Fruit fly (Drosophila melanogaster) whole organism, embryonic: Measurements from ENCODE around the gene CG13384.
A peak's percentile ranks its signal among the peaks of the same experiment; 100 is the strongest.

Source experiments
- Antp ChIP-seq: fragments of 200-800 bp; sonication (Bioruptor generic); optimal IDR thresholded peaks from 3 replicates; lab custom pipeline; 2016; ENCODE audit warnings: missing biosample characterization, missing genetic modification characterization
- Blimp-1 ChIP-seq: fragments of 200-800 bp; sonication (Bioruptor generic); optimal IDR thresholded peaks from 3 replicates; lab custom pipeline; 2018; ENCODE audit warnings: missing biosample characterization, missing genetic modification characterization, mild to moderate bottlenecking, moderate library complexity, missing genetic modification reagents
- CG11398 ChIP-seq: fragments of 200-800 bp; sonication (Bioruptor generic); optimal IDR thresholded peaks from 2 replicates; lab custom pipeline; 2016; ENCODE audit warnings: missing biosample characterization, missing genetic modification characterization
- CG11504 ChIP-seq: fragments of 200-800 bp; sonication (Bioruptor generic); optimal IDR thresholded peaks from 3 replicates; lab custom pipeline; 2019; ENCODE audit warnings: missing biosample characterization, mild to moderate bottlenecking, missing genetic modification characterization, moderate library complexity
- CG12391 ChIP-seq: fragments of 200-800 bp; sonication (Bioruptor generic); optimal IDR thresholded peaks from 3 replicates; lab custom pipeline; 2018; ENCODE audit warnings: missing biosample characterization, mild to moderate bottlenecking, missing genetic modification characterization, moderate library complexity
- CG13296 ChIP-seq: fragments of 200-800 bp; sonication (Bioruptor generic); optimal IDR thresholded peaks from 3 replicates; lab custom pipeline; 2018; ENCODE audit warnings: missing biosample characterization, mild to moderate bottlenecking, missing genetic modification characterization
- CG14441 ChIP-seq: fragments of 200-800 bp; sonication (Bioruptor generic); IDR thresholded peaks from 2 replicates; pipeline ENCODE4 v1.3.6; 2022; ENCODE audit warnings: missing biosample characterization, missing genetic modification characterization
- CG15601 ChIP-seq: fragments of 200-800 bp; sonication (Bioruptor generic); optimal IDR thresholded peaks from 3 replicates; lab custom pipeline; 2019; ENCODE audit warnings: missing biosample characterization, mild to moderate bottlenecking, missing genetic modification characterization, moderate library complexity
- CG15696 ChIP-seq: fragments of 200-800 bp; sonication (Bioruptor generic); optimal IDR thresholded peaks from 2 replicates; lab custom pipeline; 2019; ENCODE audit warnings: missing biosample characterization, mild to moderate bottlenecking, missing genetic modification characterization, moderate library complexity
- CG1603 ChIP-seq: fragments of 200-800 bp; sonication (Bioruptor generic); optimal IDR thresholded peaks from 2 replicates; lab custom pipeline; 2019; ENCODE audit warnings: missing biosample characterization, mild to moderate bottlenecking, missing genetic modification characterization, moderate library complexity
- CG16779 ChIP-seq: fragments of 200-800 bp; sonication (Bioruptor generic); IDR thresholded peaks from 2 replicates; pipeline ENCODE4 v1.3.6; 2022; ENCODE audit warnings: missing biosample characterization, missing genetic modification characterization
- CG17912 ChIP-seq: fragments of 200-800 bp; sonication (Bioruptor generic); optimal IDR thresholded peaks from 2 replicates; lab custom pipeline; 2018; ENCODE audit warnings: missing biosample characterization, mild to moderate bottlenecking, missing genetic modification characterization
- CG18599 ChIP-seq: fragments of 200-800 bp; sonication (Bioruptor generic); optimal IDR thresholded peaks from 3 replicates; lab custom pipeline; 2017; ENCODE audit warnings: missing biosample characterization, missing genetic modification characterization, mild to moderate bottlenecking, moderate library complexity, missing genetic modification reagents
- CG34224 ChIP-seq: fragments of 200-800 bp; sonication (Bioruptor generic); IDR thresholded peaks from 3 replicates; pipeline ENCODE4 v1.3.6; 2022; ENCODE audit warnings: missing biosample characterization, missing genetic modification characterization; ENCODE audit not compliant: partially characterized antibody
- CG3847 ChIP-seq: fragments of 200-800 bp; sonication (Bioruptor generic); IDR thresholded peaks from 2 replicates; pipeline ENCODE4 v1.3.6; 2022; ENCODE audit warnings: missing biosample characterization, missing genetic modification characterization
- CG4404 ChIP-seq: fragments of 200-800 bp; sonication (Bioruptor generic); IDR thresholded peaks from 2 replicates; pipeline ENCODE4 v1.3.6; 2022; ENCODE audit warnings: missing biosample characterization, missing genetic modification characterization
- CG4617 ChIP-seq: fragments of 200-800 bp; sonication (Bioruptor generic); optimal IDR thresholded peaks from 3 replicates; lab custom pipeline; 2016; ENCODE audit warnings: missing biosample characterization, missing genetic modification characterization, borderline replicate concordance
- CG4707 ChIP-seq: fragments of 200-800 bp; sonication (Bioruptor generic); optimal IDR thresholded peaks from 2 replicates; lab custom pipeline; 2018; ENCODE audit warnings: missing biosample characterization, mild to moderate bottlenecking, missing genetic modification characterization, moderate library complexity
- CG4854 ChIP-seq: fragments of 200-800 bp; sonication (Bioruptor generic); optimal IDR thresholded peaks from 2 replicates; lab custom pipeline; 2016; ENCODE audit warnings: missing biosample characterization, missing genetic modification characterization, inconsistent platforms
- CG6791 ChIP-seq: fragments of 200-800 bp; sonication (Bioruptor generic); IDR thresholded peaks from 3 replicates; pipeline ENCODE4 v1.3.6; 2022; ENCODE audit warnings: missing biosample characterization, missing genetic modification characterization; ENCODE audit not compliant: partially characterized antibody
- CG9932 ChIP-seq: fragments of 200-800 bp; sonication (Bioruptor generic); IDR thresholded peaks from 2 replicates; pipeline ENCODE4 v1.3.6; 2022; ENCODE audit warnings: missing biosample characterization, missing genetic modification characterization
- Dip2 ChIP-seq: fragments of 200-800 bp; sonication (Bioruptor generic); IDR thresholded peaks from 2 replicates; pipeline ENCODE4 v1.3.6; 2022; ENCODE audit warnings: missing biosample characterization, missing genetic modification characterization
- HmgZ ChIP-seq: fragments of 200-800 bp; sonication (Bioruptor generic); optimal IDR thresholded peaks from 2 replicates; lab custom pipeline; 2018; ENCODE audit warnings: missing biosample characterization, mild to moderate bottlenecking, missing genetic modification characterization
- Mes4 ChIP-seq: fragments of 200-800 bp; sonication (Bioruptor generic); optimal IDR thresholded peaks from 2 replicates; lab custom pipeline; 2016; ENCODE audit warnings: missing biosample characterization, missing genetic modification characterization
- Mrtf ChIP-seq: fragments of 200-800 bp; sonication (Bioruptor generic); IDR thresholded peaks from 3 replicates; pipeline ENCODE4 v1.3.6; 2022; ENCODE audit warnings: missing biosample characterization, missing genetic modification characterization
- NC2α ChIP-seq: fragments of 200-800 bp; sonication (Bioruptor generic); optimal IDR thresholded peaks from 2 replicates; lab custom pipeline; 2016; ENCODE audit warnings: missing biosample characterization, missing genetic modification characterization
- Opbp ChIP-seq: fragments of 200-800 bp; sonication (Bioruptor generic); IDR thresholded peaks from 3 replicates; pipeline ENCODE4 v1.3.6; 2022; ENCODE audit warnings: missing biosample characterization, missing genetic modification characterization; ENCODE audit not compliant: partially characterized antibody
- Optix ChIP-seq: fragments of 200-800 bp; sonication (Bioruptor generic); IDR thresholded peaks from 3 replicates; pipeline ENCODE4 v1.3.6; 2022; ENCODE audit warnings: missing biosample characterization, missing genetic modification characterization
- Taf1 ChIP-seq: fragments of 200-800 bp; sonication (Bioruptor generic); IDR thresholded peaks from 2 replicates; pipeline ENCODE4 v1.3.6; 2022; ENCODE audit warnings: missing biosample characterization, missing genetic modification characterization
- bcd ChIP-seq: fragments of 200-800 bp; sonication (Bioruptor generic); optimal IDR thresholded peaks from 2 replicates; lab custom pipeline; 2017; ENCODE audit warnings: missing biosample characterization, mild to moderate bottlenecking, missing genetic modification characterization
- cas ChIP-seq: fragments of 200-800 bp; sonication (Bioruptor generic); IDR thresholded peaks from 2 replicates; pipeline ENCODE4 v1.3.6; 2022; ENCODE audit warnings: missing biosample characterization, missing genetic modification characterization
- chif ChIP-seq, 2 experiments: fragments of 200-800 bp; sonication (Bioruptor generic); optimal IDR thresholded peaks; 3 replicates each; lab custom pipeline; 2016; ENCODE audit warnings: missing biosample characterization in 2 of 2, missing genetic modification characterization in 2 of 2
- esg ChIP-seq: fragments of 200-800 bp; sonication (Bioruptor generic); conservative IDR thresholded peaks from 2 replicates; pipeline ENCODE4 v1.3.6; 2022; ENCODE audit warnings: missing biosample characterization, missing genetic modification characterization
- ewg ChIP-seq: fragments of 200-800 bp; sonication (Bioruptor generic); optimal IDR thresholded peaks from 3 replicates; lab custom pipeline; 2017; ENCODE audit warnings: mild to moderate bottlenecking, missing biosample characterization, missing genetic modification reagents, missing genetic modification characterization
- fd96Cb ChIP-seq: fragments of 200-800 bp; sonication (Bioruptor generic); optimal IDR thresholded peaks from 2 replicates; lab custom pipeline; 2018; ENCODE audit warnings: missing biosample characterization, mild to moderate bottlenecking, missing genetic modification characterization, moderate library complexity
- gsb-n ChIP-seq: fragments of 200-800 bp; sonication (Bioruptor generic); optimal IDR thresholded peaks from 3 replicates; lab custom pipeline; 2018; ENCODE audit warnings: missing biosample characterization, mild to moderate bottlenecking, missing genetic modification characterization
- hbn ChIP-seq: fragments of 200-800 bp; sonication (Bioruptor generic); IDR thresholded peaks from 2 replicates; pipeline ENCODE4 v1.3.6; 2022; ENCODE audit warnings: missing biosample characterization, missing genetic modification characterization; ENCODE audit not compliant: partially characterized antibody
- insv ChIP-seq, 2 experiments: fragments of 200-800 bp; sonication (Bioruptor generic); optimal IDR thresholded peaks; 3 replicates each; lab custom pipeline; 2016 to 2018; ENCODE audit warnings: missing biosample characterization in 2 of 2, missing genetic modification characterization in 2 of 2
- mirr ChIP-seq: fragments of 200-800 bp; sonication (Bioruptor generic); optimal IDR thresholded peaks from 3 replicates; lab custom pipeline; 2018; ENCODE audit warnings: missing biosample characterization, mild to moderate bottlenecking, missing genetic modification characterization
- odd ChIP-seq: fragments of 200-800 bp; sonication (Bioruptor generic); optimal IDR thresholded peaks from 2 replicates; lab custom pipeline; 2017; ENCODE audit warnings: missing biosample characterization, mild to moderate bottlenecking, missing genetic modification characterization
- pb ChIP-seq: fragments of 200-800 bp; sonication (Bioruptor generic); optimal IDR thresholded peaks from 3 replicates; lab custom pipeline; 2016; ENCODE audit warnings: missing biosample characterization, missing genetic modification characterization
- pros ChIP-seq: fragments of 200-800 bp; sonication (Bioruptor generic); optimal IDR thresholded peaks from 3 replicates; lab custom pipeline; 2019; ENCODE audit warnings: missing biosample characterization, mild to moderate bottlenecking, missing genetic modification characterization, moderate library complexity
- pzg ChIP-seq: fragments of 200-800 bp; sonication (Bioruptor generic); optimal IDR thresholded peaks from 3 replicates; lab custom pipeline; 2018; ENCODE audit warnings: missing biosample characterization, mild to moderate bottlenecking, missing genetic modification characterization, moderate library complexity
- repo ChIP-seq: fragments of 200-800 bp; sonication (Bioruptor generic); optimal IDR thresholded peaks from 2 replicates; lab custom pipeline; 2016; ENCODE audit warnings: missing biosample characterization, missing genetic modification characterization
- ro ChIP-seq: fragments of 200-800 bp; sonication (Bioruptor generic); IDR thresholded peaks from 2 replicates; pipeline ENCODE4 v1.3.6; 2022; ENCODE audit warnings: missing biosample characterization, missing genetic modification characterization
- row ChIP-seq: fragments of 200-800 bp; sonication (Bioruptor generic); IDR thresholded peaks from 3 replicates; pipeline ENCODE4 v1.3.6; 2022; ENCODE audit warnings: missing biosample characterization, missing genetic modification characterization
- scrt ChIP-seq: fragments of 200-800 bp; sonication (Bioruptor generic); optimal IDR thresholded peaks from 2 replicates; lab custom pipeline; 2018; ENCODE audit warnings: missing biosample characterization, mild to moderate bottlenecking, missing genetic modification characterization, moderate library complexity
- vfl ChIP-seq: fragments of 200-800 bp; sonication (Bioruptor generic); optimal IDR thresholded peaks from 2 replicates; lab custom pipeline; 2016; ENCODE audit warnings: missing biosample characterization, missing genetic modification characterization
- vnd ChIP-seq: fragments of 200-800 bp; sonication (Bioruptor generic); IDR thresholded peaks from 3 replicates; pipeline ENCODE4 v1.3.6; 2022; ENCODE audit warnings: missing biosample characterization, missing genetic modification characterization; ENCODE audit not compliant: partially characterized antibody
- vvl ChIP-seq: fragments of 200-800 bp; sonication (Bioruptor generic); IDR thresholded peaks from 2 replicates; pipeline ENCODE4 v1.3.6; 2022; ENCODE audit warnings: missing biosample characterization, missing genetic modification characterization

The CG13384 gene

DNA sequence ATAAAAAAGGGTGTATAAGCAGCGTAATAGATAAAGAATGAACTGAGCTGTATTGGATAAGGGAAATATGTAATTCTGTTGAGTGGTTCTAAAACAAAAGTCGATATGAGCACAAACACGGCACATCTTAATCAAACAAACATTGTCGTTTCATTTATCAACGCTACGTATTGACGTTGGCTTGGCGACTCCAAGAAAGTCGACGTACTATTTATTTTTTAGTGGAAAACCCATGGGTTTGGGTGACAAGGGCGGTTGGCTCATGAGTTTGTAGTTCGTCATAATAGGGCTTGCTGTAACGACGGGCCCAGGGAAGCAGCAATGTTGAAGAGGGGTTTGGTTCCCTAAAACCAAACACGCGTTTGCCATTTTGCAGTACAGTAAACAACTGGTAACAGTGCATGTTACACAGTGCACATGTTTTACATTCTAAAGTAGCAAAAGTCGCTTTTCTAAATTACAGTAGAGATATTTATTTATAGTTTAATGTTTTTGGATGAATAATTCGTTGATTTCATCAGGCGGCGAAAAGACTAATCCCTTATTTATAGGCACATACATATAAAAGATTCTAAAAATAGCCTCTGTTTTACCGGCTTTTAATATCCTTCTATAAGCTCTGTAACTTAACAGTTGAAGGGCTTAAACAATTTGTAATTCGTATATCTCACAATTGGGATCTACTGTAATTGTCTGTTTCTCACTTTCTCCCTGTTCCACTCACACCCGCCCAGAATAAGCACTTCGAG lies 22.9 kb upstream of the CG13384 start (continued):
- TF ChIP-seq CG6791 (GFP tag; lab: Robert Waterston, UW) (no peak), CG16779 (GFP tag; lab: Robert Waterston, UW) (no peak), esg (GFP tag; lab: Robert Waterston, UW) (no peak), vnd (GFP tag; lab: Robert Waterston, UW) (no peak), CG34224 (no peak), CG15696 (no peak), Opbp (GFP tag; lab: Robert Waterston, UW) (no peak), Mes4 (GFP tag; lab: Kevin White, UChicago) (no peak), CG1603 (tag; lab: Kevin White, UChicago) (no peak), odd (GFP tag; lab: Kevin White, UChicago) (no peak), fd96Cb (tag; lab: Kevin White, UChicago) (peak; percentile 27), Dip2 (GFP tag; lab: Robert Waterston, UW) (no peak), CG12391 (no peak), CG3847 (GFP tag; lab: Robert Waterston, UW) (no peak), chif (GFP tag; optimal IDR thresholded peaks at IDR 0.05; lab: Kevin White, UChicago) (no peak), Optix (GFP tag; lab: Robert Waterston, UW) (no peak), CG4404 (GFP tag; lab: Robert Waterston, UW) (no peak), CG4854 (GFP tag; lab: Kevin White, UChicago) (no peak), CG13296 (GFP tag; lab: Kevin White, UChicago) (no peak), pb (GFP tag; lab: Kevin White, UChicago) (no peak), vfl (GFP tag; lab: Kevin White, UChicago) (no peak), bcd (no peak), CG18599 (GFP tag; lab: Kevin White, UChicago) (peak; percentile 53), CG17912 (no peak), CG14441 (no peak), insv (GFP tag; optimal IDR thresholded peaks at IDR 0.05; lab: Kevin White, UChicago) (no peak), CG4707 (GFP tag; lab: Kevin White, UChicago) (no peak), ro (GFP tag; lab: Robert Waterston, UW) (no peak), repo (GFP tag; lab: Kevin White, UChicago) (no peak), pros (peak; percentile 51), vvl (GFP tag; lab: Robert Waterston, UW) (no peak), gsb-n (tag; lab: Kevin White, UChicago) (no peak), HmgZ (tag; lab: Kevin White, UChicago) (no peak), row (GFP tag; lab: Robert Waterston, UW) (peak; percentile 41; the same call in 2 of the 3 replicates), ewg (GFP tag; lab: Kevin White, UChicago) (no peak), CG4617 (GFP tag; lab: Kevin White, UChicago) (no peak), CG9932 (GFP tag; lab: Robert Waterston, UW) (no peak), CG11398 (GFP tag; lab: Kevin White, UChicago) (no peak), Taf1 (GFP tag; lab: Robert Waterston, UW) (no peak), Mrtf (GFP tag; lab: Robert Waterston, UW) (no peak), hbn (GFP tag; lab: Robert Waterston, UW) (no peak), pzg (GFP tag; lab: Kevin White, UChicago) (no peak), Blimp-1 (GFP tag; lab: Kevin White, UChicago) (peak; percentile 50), scrt (GFP tag; lab: Kevin White, UChicago) (no peak), Antp (GFP tag; lab: Kevin White, UChicago) (no peak), cas (GFP tag; lab: Robert Waterston, UW) (no peak), mirr (GFP tag; lab: Kevin White, UChicago) (no peak), CG15601 (no peak), CG11504 (no peak), NC2α (GFP tag; lab: Kevin White, UChicago) (no peak)
